Worm (Caenorhabditis elegans): Measurements from ENCODE around the gene fbxa-136.

fbxa-136 gene

ce11 chrV:17527729-17528128 lies 6.9 kb downstream of the fbxa-136 start, which contains the start of gene srz-90:
srz-90 (plus strand) TSS chrV:17528029.
- no peak for TF ChIP-seq egl-13 (tag; optimal IDR thresholded peaks at IDR 0.05)
- no peak for TF ChIP-seq ceh-90 (tag; optimal IDR thresholded peaks at IDR 0.05)
- TF ChIP-seq ceh-88 (GFP tag; IDR thresholded peaks at IDR 0.05): no peak
- TF ChIP-seq blmp-1 (tag; optimal IDR thresholded peaks at IDR 0.05): no peak
- no peak for TF ChIP-seq nhr-90 (tag; optimal IDR thresholded peaks at IDR 0.05; ENCODE audit: poor library complexity)
- TF ChIP-seq nhr-28 (tag; optimal IDR thresholded peaks at IDR 0.05): no peak
- TF ChIP-seq dsc-1 (tag; optimal IDR thresholded peaks at IDR 0.05): no peak
- TF ChIP-seq elt-2 (tag; optimal IDR thresholded peaks at IDR 0.05): no peak
- TF ChIP-seq nhr-71 (tag; optimal IDR thresholded peaks at IDR 0.05): no peak
- TF ChIP-seq ces-1 (GFP tag; optimal IDR thresholded peaks at IDR 0.05): no peak
- TF ChIP-seq nhr-12 (tag; optimal IDR thresholded peaks at IDR 0.05): no peak
- TF ChIP-seq rnt-1 (tag; optimal IDR thresholded peaks at IDR 0.05): no peak
- no peak for TF ChIP-seq nhr-85 (tag)
- no peak for TF ChIP-seq mdl-1 (tag; optimal IDR thresholded peaks at IDR 0.05)
- no peak for TF ChIP-seq ztf-11 (tag; optimal IDR thresholded peaks at IDR 0.05)
- no peak for TF ChIP-seq lin-39 (tag; optimal IDR thresholded peaks at IDR 0.05)
- no peak for TF ChIP-seq nhr-11 (tag; optimal IDR thresholded peaks at IDR 0.05)
- TF ChIP-seq sox-4 (tag; optimal IDR thresholded peaks at IDR 0.05): no peak
- TF ChIP-seq nhr-237 (tag; optimal IDR thresholded peaks at IDR 0.05): no peak
- no peak for TF ChIP-seq unc-86 (tag; optimal IDR thresholded peaks at IDR 0.05)

- TF ChIP-seq egl-27 (tag; optimal IDR thresholded peaks at IDR 0.05) (no peak), sup-37 (GFP tag; optimal IDR thresholded peaks at IDR 0.05) (no peak), pqm-1 (tag; optimal IDR thresholded peaks at IDR 0.05) (no peak), ama-1 (optimal IDR thresholded peaks at IDR 0.05) (no peak), lin-15B (tag; optimal IDR thresholded peaks at IDR 0.05) (no peak), nhr-90 (tag; optimal IDR thresholded peaks at IDR 0.05; ENCODE audit: poor library complexity) (no peak)
Observed at ce11 chrV:17530486-17530885, 9.7 kb downstream of the fbxa-136 start, which contains the start of gene C18D4.12. C18D4.12 (minus strand) TSS chrV:17530586.

ce11 chrV:17531410-17531809 lies 10.6 kb downstream of the fbxa-136 start, which contains the start of gene C18D4.4:
C18D4.4 (minus strand) TSS chrV:17531510.
- TF ChIP-seq sox-4 (tag; optimal IDR thresholded peaks at IDR 0.05) (no peak), tlp-1 (tag; optimal IDR thresholded peaks at IDR 0.05) (no peak), nhr-71 (tag; optimal IDR thresholded peaks at IDR 0.05) (no peak), fkh-10 (GFP tag; optimal IDR thresholded peaks at IDR 0.05) (no peak), unc-62 (GFP tag; optimal IDR thresholded peaks at IDR 0.05) (no peak), ets-5 (GFP tag; IDR thresholded peaks at IDR 0.05) (no peak)

- TF ChIP-seq jun-1 (tag; optimal IDR thresholded peaks at IDR 0.05): no peak
- TF ChIP-seq unc-86 (tag; optimal IDR thresholded peaks at IDR 0.05): no peak
- TF ChIP-seq xbp-1 (tag; optimal IDR thresholded peaks at IDR 0.05): no peak
- TF ChIP-seq tlp-1 (tag; optimal IDR thresholded peaks at IDR 0.05): no peak
- TF ChIP-seq F16B12.6 (tag; optimal IDR thresholded peaks at IDR 0.05): no peak
- TF ChIP-seq mef-2 (tag; optimal IDR thresholded peaks at IDR 0.05): no peak
- no peak for TF ChIP-seq mep-1 (tag; optimal IDR thresholded peaks at IDR 0.05)
- TF ChIP-seq fkh-10 (GFP tag; optimal IDR thresholded peaks at IDR 0.05): no peak
- TF ChIP-seq fos-1 (tag; optimal IDR thresholded peaks at IDR 0.05): no peak
- no peak for TF ChIP-seq ceh-63 (GFP tag; optimal IDR thresholded peaks at IDR 0.05)
- no peak for TF ChIP-seq lin-13 (GFP tag; optimal IDR thresholded peaks at IDR 0.05)
- TF ChIP-seq lin-14 (GFP tag; optimal IDR thresholded peaks at IDR 0.05): no peak
- no peak for TF ChIP-seq rnt-1 (tag; optimal IDR thresholded peaks at IDR 0.05)
- TF ChIP-seq aha-1 (tag; optimal IDR thresholded peaks at IDR 0.05): no peak
- no peak for TF ChIP-seq egl-27 (tag; optimal IDR thresholded peaks at IDR 0.05)
- TF ChIP-seq unc-30 (tag; optimal IDR thresholded peaks at IDR 0.05): no peak
Observed at ce11 chrV:17532686-17533085, 11.9 kb downstream of the fbxa-136 start, which contains the start of gene C18D4.3. C18D4.3 (minus strand) TSS chrV:17532786.
